Fruit fly (Drosophila melanogaster): Measurements from ENCODE around the gene CG18178.
A peak's percentile ranks its signal among the peaks of the same experiment; 100 is the strongest.

The CG18178 gene

DNA sequence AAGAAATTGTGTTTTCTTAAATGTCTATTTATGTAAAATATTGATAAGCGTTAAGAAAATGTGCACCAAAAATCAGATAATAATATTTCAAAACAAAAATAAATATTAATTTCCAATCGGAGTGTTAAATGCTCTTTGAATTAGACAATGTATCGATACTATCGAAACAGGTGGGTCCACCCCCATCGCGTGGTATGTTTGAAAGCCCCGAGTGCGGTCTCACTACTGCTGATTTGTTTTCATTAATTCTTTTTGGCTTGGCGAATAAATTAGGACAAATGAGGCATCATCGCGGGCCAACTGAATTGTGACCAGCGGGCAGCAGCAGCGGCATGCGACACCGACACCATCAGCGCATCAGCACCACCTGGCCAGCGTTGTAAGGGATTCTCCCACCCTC, 7.8 kb upstream of the CG18178 start, which contains the start of gene Naa60 (continued):
- TF ChIP-seq CG34376 (GFP tag; optimal IDR thresholded peaks at IDR 0.05) (no peak), tll (GFP tag; optimal IDR thresholded peaks at IDR 0.05) (no peak), Fer2 (tag; optimal IDR thresholded peaks at IDR 0.05) (no peak), org-1 (GFP tag; optimal IDR thresholded peaks at IDR 0.05) (no peak), CG11695 (GFP tag; IDR thresholded peaks at IDR 0.05) (no peak), CG2202 (tag; optimal IDR thresholded peaks at IDR 0.05) (no peak), jumu (GFP tag; optimal IDR thresholded peaks at IDR 0.05) (no peak), trh (GFP tag; optimal IDR thresholded peaks at IDR 0.05) (no peak), CG7372 (GFP tag; IDR thresholded peaks at IDR 0.05) (no peak), Camta (GFP tag; optimal IDR thresholded peaks at IDR 0.05) (no peak), YL-1 (GFP tag; optimal IDR thresholded peaks at IDR 0.05) (peak; percentile 63), run (tag; optimal IDR thresholded peaks at IDR 0.05) (no peak), CG14965 (GFP tag; optimal IDR thresholded peaks at IDR 0.05; ENCODE audit: borderline replicate concordance) (no peak), p53 (GFP tag; optimal IDR thresholded peaks at IDR 0.05) (no peak), CG16779 (GFP tag; IDR thresholded peaks at IDR 0.05) (no peak), CG2116 (GFP tag; optimal IDR thresholded peaks at IDR 0.05) (peak; percentile 63), CG4424 (GFP tag; optimal IDR thresholded peaks at IDR 0.05) (peak; percentile 5), CG32772 (GFP tag; IDR thresholded peaks at IDR 0.05) (no peak), B-H1 (GFP tag; IDR thresholded peaks at IDR 0.05) (no peak), twi (tag; optimal IDR thresholded peaks at IDR 0.05) (no peak), slou (GFP tag; optimal IDR thresholded peaks at IDR 0.05) (no peak), CG6765 (GFP tag; optimal IDR thresholded peaks at IDR 0.05) (no peak), CG11560 (tag; IDR thresholded peaks at IDR 0.05) (no peak), Sox102F (GFP tag; optimal IDR thresholded peaks at IDR 0.05) (no peak), zen2 (GFP tag; IDR thresholded peaks at IDR 0.05; ENCODE audit: partially characterized antibody) (peak; percentile 89), fd3F (GFP tag; optimal IDR thresholded peaks at IDR 0.05) (no peak), CG12391 (tag; optimal IDR thresholded peaks at IDR 0.05) (peak; percentile 33), CG14050 (GFP tag; IDR thresholded peaks at IDR 0.05) (no peak), Dp (GFP tag; optimal IDR thresholded peaks at IDR 0.05) (peak; percentile 74), HmgZ (tag; optimal IDR thresholded peaks at IDR 0.05) (peak; percentile 54), ken (GFP tag; IDR thresholded peaks at IDR 0.05) (no peak), pho (GFP tag; optimal IDR thresholded peaks at IDR 0.05) (no peak), HLH54F (GFP tag; optimal IDR thresholded peaks at IDR 0.05) (no peak), CG4617 (GFP tag; optimal IDR thresholded peaks at IDR 0.05; ENCODE audit: borderline replicate concordance) (peak; percentile 85), Mad (GFP tag; optimal IDR thresholded peaks at IDR 0.05) (no peak), gcm (GFP tag; optimal IDR thresholded peaks at IDR 0.05) (no peak), onecut (GFP tag; IDR thresholded peaks at IDR 0.05) (no peak), Chrac-16 (GFP tag; optimal IDR thresholded peaks at IDR 0.05) (no peak), shn (GFP tag; optimal IDR thresholded peaks at IDR 0.05) (no peak), gt (GFP tag; IDR thresholded peaks at IDR 0.05) (no peak), slp2 (GFP tag; optimal IDR thresholded peaks at IDR 0.05) (no peak), Gug (GFP tag; IDR thresholded peaks at IDR 0.05) (no peak), wdn (GFP tag; IDR thresholded peaks at IDR 0.05) (no peak), H2.0 (GFP tag; IDR thresholded peaks at IDR 0.05) (no peak), aop (GFP tag; IDR thresholded peaks at IDR 0.05) (no peak), vvl (GFP tag; IDR thresholded peaks at IDR 0.05) (no peak; the same call in none of the 2 replicates), prd (optimal IDR thresholded peaks at IDR 0.05) (no peak), prd (GFP tag; IDR thresholded peaks at IDR 0.05) (no peak), cato (GFP tag; optimal IDR thresholded peaks at IDR 0.05; ENCODE audit: borderline replicate concordance) (no peak), so (GFP tag; IDR thresholded peaks at IDR 0.05) (no peak), CG15514 (GFP tag; optimal IDR thresholded peaks at IDR 0.05) (peak; percentile 71), tup (GFP tag; optimal IDR thresholded peaks at IDR 0.05) (no peak), CG10979 (tag; optimal IDR thresholded peaks at IDR 0.05) (no peak)

Data from whole organism, embryonic.